Fruit fly (Drosophila melanogaster): Measurements from ENCODE around the gene cocoon.

The cocoon gene

dm6 chr3L:15508233-15508632, 34.3 kb upstream of the cocoon start, which contains the start of gene CG7841:
Gene CG7841 (minus strand): TSS chr3L:15508252.
- TF ChIP-seq CG8478 (optimal IDR thresholded peaks at IDR 0.05) (no peak), CTCF (optimal IDR thresholded peaks at IDR 0.05) (no peak)

DNA sequence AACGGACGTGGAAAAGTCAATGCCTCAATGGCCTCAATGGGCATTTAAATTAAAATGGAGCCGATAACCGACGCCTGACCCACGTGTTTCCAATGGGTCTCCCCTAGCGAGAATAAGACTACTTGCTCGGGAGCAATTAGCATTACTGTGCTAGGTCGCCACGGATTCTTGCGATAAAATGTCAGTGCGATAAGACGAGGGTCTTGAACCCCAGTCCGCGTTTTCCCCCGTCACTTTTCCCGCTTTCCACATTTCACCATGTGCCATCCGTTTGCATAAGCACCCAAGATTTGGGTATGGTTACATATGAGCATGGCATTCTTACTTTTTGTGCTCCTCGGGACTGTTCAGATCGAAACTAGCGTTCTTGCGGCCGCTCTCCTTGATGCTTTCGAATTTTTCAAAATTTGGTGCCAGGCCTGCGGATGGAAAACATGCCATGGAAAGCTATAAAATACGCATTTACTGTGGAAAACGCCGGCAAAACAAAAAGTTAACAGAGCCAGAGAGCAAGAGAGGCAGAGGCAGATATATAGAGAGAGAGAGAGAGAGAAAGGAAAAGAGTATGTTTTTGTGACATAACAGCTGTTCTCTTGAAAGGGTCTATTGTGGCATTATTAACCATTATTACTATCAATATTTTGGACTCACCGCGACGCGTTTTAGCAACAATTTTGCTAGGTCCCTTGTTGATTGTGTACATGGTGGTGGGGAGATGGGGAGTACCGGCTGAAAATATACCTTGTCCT, 33.4 kb upstream of the cocoon start:
- TF ChIP-seq CTCF (optimal IDR thresholded peaks at IDR 0.05) = no peak
- no peak for TF ChIP-seq CG8478 (optimal IDR thresholded peaks at IDR 0.05)

DNA sequence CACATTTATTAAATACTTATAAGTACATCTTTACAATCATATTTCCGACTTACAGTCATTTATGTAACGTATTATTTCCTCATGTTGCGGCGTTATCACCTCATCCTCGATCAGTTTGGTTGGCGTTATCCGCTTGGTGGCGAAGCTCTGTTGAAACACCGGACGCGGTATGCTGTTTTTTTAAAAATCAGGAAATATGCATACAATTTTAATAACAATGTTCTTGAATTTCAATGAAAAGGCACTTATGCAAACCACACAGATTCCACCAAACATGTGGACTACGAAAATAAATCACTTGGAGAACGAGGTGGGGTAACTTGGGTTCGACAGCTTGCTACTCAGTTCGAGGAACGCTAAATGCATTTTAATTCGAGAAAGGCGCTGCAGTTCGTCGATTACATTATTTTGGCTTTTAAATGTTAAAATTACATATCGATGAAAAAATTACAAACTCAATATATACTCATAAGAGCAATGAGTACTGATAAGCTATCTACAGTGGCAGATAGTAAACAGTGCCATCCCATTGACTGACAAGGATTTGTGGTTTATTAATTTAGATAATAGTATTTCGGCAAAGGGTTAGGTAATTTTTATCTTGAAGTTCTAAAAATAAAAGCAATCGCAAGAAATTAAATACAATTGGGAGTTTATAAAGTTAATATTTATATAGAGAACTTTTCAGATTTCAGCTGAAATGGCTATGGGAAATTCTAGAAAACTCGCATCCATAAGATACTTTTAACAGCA, 32.4 kb upstream of the cocoon start:
- TF ChIP-seq CTCF (optimal IDR thresholded peaks at IDR 0.05) = no peak
- no peak for TF ChIP-seq CG8478 (optimal IDR thresholded peaks at IDR 0.05)

- TF ChIP-seq CG8478 (optimal IDR thresholded peaks at IDR 0.05) = no peak
These were observed 30.8 kb upstream of the cocoon start, which contains the start of gene CG7857 for dm6 chr3L:15504687-15505086. Gene CG7857 (minus strand): TSS chr3L:15504894.

dm6 chr3L:15502256-15502655, 28.3 kb upstream of the cocoon start:
- TF ChIP-seq CTCF (optimal IDR thresholded peaks at IDR 0.05) (no peak), CG8478 (optimal IDR thresholded peaks at IDR 0.05) (no peak)

- no peak for TF ChIP-seq CG8478 (optimal IDR thresholded peaks at IDR 0.05)
- no peak for TF ChIP-seq CTCF (optimal IDR thresholded peaks at IDR 0.05)
These were observed 27.7 kb upstream of the cocoon start for dm6 chr3L:15501646-15501972.

DNA sequence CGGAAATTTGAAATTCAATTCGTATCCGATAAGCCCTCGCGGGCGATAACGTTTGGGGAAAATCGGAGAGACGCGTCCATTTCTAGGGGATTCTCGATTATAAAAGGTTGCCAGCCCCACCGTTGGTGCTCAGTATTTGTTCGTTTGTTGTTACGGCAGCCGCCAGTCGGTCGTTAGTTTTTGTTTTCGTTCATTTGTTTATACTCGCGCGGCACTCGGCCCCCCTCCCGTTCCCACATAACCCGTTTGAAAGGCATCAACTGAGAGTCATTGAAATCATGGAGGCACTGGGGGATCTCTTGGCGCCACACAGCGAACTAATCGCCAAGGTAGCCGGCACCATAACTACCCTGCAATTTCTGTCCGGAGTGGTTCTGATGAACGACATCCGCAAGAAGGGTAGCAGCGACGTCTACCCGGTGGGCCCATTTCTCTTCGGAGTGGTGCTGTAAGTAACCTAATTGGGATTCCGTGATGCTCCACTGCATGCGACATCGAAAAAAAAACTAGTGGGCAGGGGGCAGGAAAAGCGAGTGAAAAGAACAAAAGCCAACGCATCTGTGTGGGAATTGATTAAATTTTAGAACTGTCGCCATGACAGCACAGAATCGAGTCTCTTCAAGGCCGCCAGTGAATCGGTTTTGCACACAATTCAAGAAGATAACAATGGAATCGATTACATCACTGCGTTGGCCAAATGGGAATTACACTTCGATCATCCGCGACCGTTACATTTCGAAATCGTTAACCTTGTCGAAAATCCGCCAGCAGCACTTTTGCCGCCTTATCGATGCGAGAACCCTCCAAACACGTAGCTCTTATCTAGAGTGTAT, 27.1 kb upstream of the cocoon start, which contains the start of gene CG7272:
Gene CG7272, plus strand, starts transcription at position 126 of the 833 bp plus-strand sequence.
- TF ChIP-seq CG8478 (optimal IDR thresholded peaks at IDR 0.05) (no peak), CTCF (optimal IDR thresholded peaks at IDR 0.05) (no peak)

dm6 chr3L:15498745-15499144, 24.8 kb upstream of the cocoon start, which contains the start of gene CG7275:
Gene CG7275 (plus strand): TSS chr3L:15498959.
- TF ChIP-seq CG8478 (optimal IDR thresholded peaks at IDR 0.05) = no peak
- TF ChIP-seq CTCF (optimal IDR thresholded peaks at IDR 0.05) = no peak

DNA sequence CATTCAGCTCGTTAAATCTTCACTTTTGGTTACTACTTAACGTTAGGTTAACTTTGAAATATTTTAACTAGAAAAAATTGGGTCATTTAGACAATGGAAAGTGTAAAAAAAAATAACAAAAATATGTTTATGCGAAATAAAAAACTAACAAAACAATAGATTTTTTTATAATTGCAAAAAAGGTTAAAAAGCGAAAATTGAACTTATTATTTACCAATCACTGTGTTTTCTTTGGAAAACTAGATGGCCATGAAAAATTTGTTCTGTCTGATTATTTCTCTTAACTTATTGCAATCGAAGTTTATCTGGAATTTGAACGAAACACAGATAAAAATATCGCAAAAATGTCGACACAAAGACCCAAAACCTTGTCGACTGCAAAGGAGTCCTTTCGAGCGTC, 24.0 kb upstream of the cocoon start, which contains the start of gene CG7276:
Gene CG7276, plus strand, starts transcription at position 301 of the 400 bp plus-strand sequence.
- TF ChIP-seq CG8478 (optimal IDR thresholded peaks at IDR 0.05) = no peak
- TF ChIP-seq CTCF (optimal IDR thresholded peaks at IDR 0.05) = no peak

dm6 chr3L:15496274-15496673, 22.4 kb upstream of the cocoon start, which contains the start of gene CG13455:
Gene CG13455 (plus strand): TSS chr3L:15496574.
- TF ChIP-seq CTCF (optimal IDR thresholded peaks at IDR 0.05) = no peak
- TF ChIP-seq CG8478 (optimal IDR thresholded peaks at IDR 0.05) = no peak

DNA sequence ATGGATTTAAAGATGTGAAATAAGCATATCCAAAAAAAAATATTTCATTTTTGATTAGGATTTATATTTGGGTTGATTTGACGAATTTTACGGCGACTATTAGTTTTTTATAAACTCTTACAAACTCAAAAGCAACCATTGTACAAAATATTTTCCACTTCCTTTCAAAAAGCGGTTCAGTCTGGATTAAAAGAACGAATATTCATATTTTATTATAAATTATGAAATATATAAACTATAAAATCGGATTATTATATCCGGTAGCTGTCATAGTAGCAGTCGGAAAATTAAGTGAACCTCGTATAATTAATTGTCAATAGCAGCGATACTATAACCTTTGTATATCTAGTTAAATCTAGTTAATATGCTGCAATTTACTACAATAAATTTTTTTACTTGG, 21.5 kb upstream of the cocoon start, which contains the start of gene CG12355:
Gene CG12355, minus strand, starts transcription at position 101 of the 400 bp plus-strand sequence.
- TF ChIP-seq CTCF (optimal IDR thresholded peaks at IDR 0.05) = no peak
- no peak for TF ChIP-seq CG8478 (optimal IDR thresholded peaks at IDR 0.05)

dm6 chr3L:15494599-15495271, 20.8 kb upstream of the cocoon start:
- TF ChIP-seq CG8478 (optimal IDR thresholded peaks at IDR 0.05) (no peak), CTCF (optimal IDR thresholded peaks at IDR 0.05) (peak; percentile 54 to 68)

DNA sequence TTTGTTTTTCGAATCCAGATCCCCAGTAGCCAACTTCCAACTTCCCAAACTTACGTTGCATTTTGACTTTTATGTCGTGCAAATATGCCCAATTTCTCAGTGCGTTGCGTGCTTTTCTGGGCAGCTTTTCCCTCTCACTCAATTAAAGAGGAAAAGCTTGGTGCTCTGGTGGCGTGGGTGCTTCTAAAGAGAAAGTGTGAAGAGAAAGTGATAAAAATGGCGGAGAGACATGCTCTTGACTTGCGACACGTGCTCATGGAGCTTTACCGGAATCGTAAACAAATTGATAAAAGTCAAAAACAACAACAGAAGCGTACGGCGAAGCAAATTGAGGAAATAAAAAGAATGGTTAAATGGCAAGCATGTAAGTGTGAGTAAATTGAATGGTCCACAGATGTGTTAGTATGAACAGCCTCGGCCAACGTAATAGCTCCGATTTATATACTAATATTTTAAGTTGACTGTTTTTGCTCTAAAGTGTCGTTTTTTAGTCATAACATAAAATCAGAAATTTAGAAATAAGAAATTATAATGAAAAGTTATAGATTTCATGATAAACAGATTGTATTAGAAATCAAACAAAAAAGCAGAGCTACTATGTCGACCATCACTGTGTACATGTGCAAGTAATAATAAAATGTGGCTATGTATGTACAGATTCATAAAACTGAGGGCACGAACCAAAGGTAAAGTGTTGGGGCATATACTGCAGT, 20.1 kb upstream of the cocoon start:
- no peak for TF ChIP-seq CTCF (optimal IDR thresholded peaks at IDR 0.05)
- no peak for TF ChIP-seq CG8478 (optimal IDR thresholded peaks at IDR 0.05)

DNA sequence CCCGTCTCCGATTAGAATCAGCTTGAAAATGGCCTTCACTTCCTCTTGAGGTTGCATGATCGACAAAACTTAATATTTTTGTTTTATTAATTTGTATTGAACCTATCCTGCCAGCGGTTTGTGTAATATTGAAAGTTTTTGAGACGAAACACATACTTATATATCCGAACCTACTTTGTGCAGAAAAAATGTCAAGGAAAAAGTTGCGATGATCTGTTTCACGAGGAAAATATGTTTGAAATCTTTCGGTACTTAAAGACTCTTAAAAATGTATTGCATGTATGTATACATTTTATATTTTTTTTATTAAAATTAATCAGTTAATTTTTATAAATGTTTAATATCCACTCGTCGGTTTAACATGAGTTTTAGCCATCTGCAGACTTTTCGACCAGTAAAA, 11.4 kb upstream of the cocoon start, which contains the start of gene Ran-like:
Gene Ran-like, minus strand, starts transcription at position 101 of the 400 bp plus-strand sequence.
- no peak for TF ChIP-seq CG8478 (optimal IDR thresholded peaks at IDR 0.05)
- TF ChIP-seq CTCF (optimal IDR thresholded peaks at IDR 0.05) = no peak
